Fruit fly (Drosophila melanogaster): Measurements from ENCODE around the gene Nuak.

The Nuak gene

dm6 chr3R:10268865-10269442 is 4.8 kb downstream of the Nuak start (continued):
- TF ChIP-seq usp (GFP tag; optimal IDR thresholded peaks at IDR 0.05), result no peak
- TF ChIP-seq CG8290 (GFP tag; optimal IDR thresholded peaks at IDR 0.05), result no peak
- TF ChIP-seq CG8290 (tag; optimal IDR thresholded peaks at IDR 0.05), result peak in 1 of 2 experiments; percentile 32
- TF ChIP-seq ara (GFP tag; IDR thresholded peaks at IDR 0.05), result peak; percentile 71
- peak; percentile 80 for TF ChIP-seq CG32532 (GFP tag; IDR thresholded peaks at IDR 0.05)
- peak; percentile 84 for TF ChIP-seq CG17328 (GFP tag; IDR thresholded peaks at IDR 0.05)
- peak; percentile 73 for TF ChIP-seq PHDP (tag; optimal IDR thresholded peaks at IDR 0.05)
- TF ChIP-seq Mrtf (GFP tag; IDR thresholded peaks at IDR 0.05), result peak; percentile 46; the same call in 1 of the 3 replicates
- TF ChIP-seq amos (GFP tag; IDR thresholded peaks at IDR 0.05; ENCODE audit: partially characterized antibody), result no peak
- peak; percentile 53 for TF ChIP-seq lilli (GFP tag; optimal IDR thresholded peaks at IDR 0.05)
- no peak for TF ChIP-seq Sin3A (optimal IDR thresholded peaks at IDR 0.05)
- no peak for TF ChIP-seq Gsc (GFP tag; IDR thresholded peaks at IDR 0.05)
- TF ChIP-seq dmrt99B (tag; optimal IDR thresholded peaks at IDR 0.05), result peak; percentile 80
- 0 out of 2 replicates have a peak, but pooled peaks have one; percentile 27 for TF ChIP-seq CG10321 (GFP tag; IDR thresholded peaks at IDR 0.05)
- peak; percentile 76 for TF ChIP-seq so (GFP tag; IDR thresholded peaks at IDR 0.05)
- TF ChIP-seq Asciz (GFP tag; optimal IDR thresholded peaks at IDR 0.05), result peak; percentile 67
- peak; percentile 54 for TF ChIP-seq CG6254 (GFP tag; optimal IDR thresholded peaks at IDR 0.05)
- no peak for TF ChIP-seq CG9876 (GFP tag; optimal IDR thresholded peaks at IDR 0.05)
- no peak for TF ChIP-seq Atf-2 (GFP tag; optimal IDR thresholded peaks at IDR 0.05)
- TF ChIP-seq CG34224 (GFP tag; IDR thresholded peaks at IDR 0.05; ENCODE audit: partially characterized antibody), result no peak
- no peak for TF ChIP-seq nom (GFP tag; optimal IDR thresholded peaks at IDR 0.05)
- TF ChIP-seq Lim3 (GFP tag; IDR thresholded peaks at IDR 0.05), result peak; percentile 58; the same call in 1 of the 2 replicates
- peak; percentile 65; the same call in 1 of the 2 replicates for TF ChIP-seq Xrp1 (GFP tag; IDR thresholded peaks at IDR 0.05)
- TF ChIP-seq B-H2 (GFP tag; optimal IDR thresholded peaks at IDR 0.05), result no peak
- peak; percentile 64 for TF ChIP-seq tin (GFP tag; optimal IDR thresholded peaks at IDR 0.05)
- TF ChIP-seq jing (GFP tag; optimal IDR thresholded peaks at IDR 0.05), result peak; percentile 40
- no peak for TF ChIP-seq CG15073 (GFP tag; optimal IDR thresholded peaks at IDR 0.05)
- no peak for TF ChIP-seq grn (GFP tag; optimal IDR thresholded peaks at IDR 0.05)
- TF ChIP-seq Xbp1 (GFP tag; optimal IDR thresholded peaks at IDR 0.05), result peak; percentile 67
- TF ChIP-seq Hr51 (GFP tag; optimal IDR thresholded peaks at IDR 0.05), result peak; percentile 19 to 72
- no peak for TF ChIP-seq Hand (GFP tag; optimal IDR thresholded peaks at IDR 0.05)
- TF ChIP-seq CG10979 (tag; optimal IDR thresholded peaks at IDR 0.05), result peak; percentile 56
- TF ChIP-seq zfh1 (GFP tag; IDR thresholded peaks at IDR 0.05), result peak; percentile 79
- TF ChIP-seq CG10366 (GFP tag; IDR thresholded peaks at IDR 0.05), result peak; percentile 85
- no peak for TF ChIP-seq CG42726 (GFP tag; IDR thresholded peaks at IDR 0.05; ENCODE audit: partially characterized antibody)
- TF ChIP-seq maf-S (GFP tag; optimal IDR thresholded peaks at IDR 0.05), result no peak
- TF ChIP-seq fru (optimal IDR thresholded peaks at IDR 0.05), result no peak
- no peak for TF ChIP-seq CG9437 (GFP tag; optimal IDR thresholded peaks at IDR 0.05)
- TF ChIP-seq CG11695 (GFP tag; IDR thresholded peaks at IDR 0.05), result 0 out of 3 replicates have a peak, but pooled peaks have one; percentile 49
- peak; percentile 39 for TF ChIP-seq Camta (GFP tag; optimal IDR thresholded peaks at IDR 0.05)
- peak; percentile 32 for TF ChIP-seq CG18764 (GFP tag; optimal IDR thresholded peaks at IDR 0.05)
- peak; percentile 85 for TF ChIP-seq dysf (GFP tag; IDR thresholded peaks at IDR 0.05)
- TF ChIP-seq gfzf (GFP tag; optimal IDR thresholded peaks at IDR 0.05), result no peak
- TF ChIP-seq CG34376 (GFP tag; optimal IDR thresholded peaks at IDR 0.05), result no peak
- TF ChIP-seq dmrt11E (tag; optimal IDR thresholded peaks at IDR 0.05), result no peak
- no peak for TF ChIP-seq CG18619 (GFP tag; optimal IDR thresholded peaks at IDR 0.05)
- TF ChIP-seq Dip3 (GFP tag; optimal IDR thresholded peaks at IDR 0.05), result peak; percentile 52
- no peak for TF ChIP-seq CG31365 (tag; optimal IDR thresholded peaks at IDR 0.05)
- TF ChIP-seq CG33213 (GFP tag; optimal IDR thresholded peaks at IDR 0.05), result no peak
- TF ChIP-seq CG6854 (GFP tag; optimal IDR thresholded peaks at IDR 0.05), result peak; percentile 33
- no peak for TF ChIP-seq crc (GFP tag; optimal IDR thresholded peaks at IDR 0.05)

Measured in whole organism, embryonic.